Fruit fly (Drosophila melanogaster): ENCODE measurements around the gene dac.

The dac gene

DNA sequence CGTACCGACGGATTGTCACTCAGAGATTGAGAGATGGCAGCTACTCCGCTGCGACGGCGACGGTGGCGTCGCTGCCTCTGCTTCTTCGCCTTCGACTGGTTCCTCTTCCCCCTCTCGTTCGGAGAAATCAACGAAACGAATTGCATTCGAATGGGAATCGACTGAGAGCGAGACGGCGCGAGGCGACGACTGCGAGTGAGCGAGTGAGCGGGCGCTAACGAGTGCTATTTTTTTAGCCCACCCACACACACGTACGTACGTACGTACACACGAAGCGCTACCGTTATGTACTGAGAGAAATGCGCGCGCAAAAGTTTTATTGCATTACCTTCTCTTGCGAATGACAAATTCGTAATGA is at the start of gene dac:
TSS of gene dac (minus strand) at position 356 of the 358 bp plus-strand sequence.
- peak; percentile 30 for TF ChIP-seq CG8478 (optimal IDR thresholded peaks at IDR 0.05)
- TF ChIP-seq Dll (optimal IDR thresholded peaks at IDR 0.05) = no peak

DNA sequence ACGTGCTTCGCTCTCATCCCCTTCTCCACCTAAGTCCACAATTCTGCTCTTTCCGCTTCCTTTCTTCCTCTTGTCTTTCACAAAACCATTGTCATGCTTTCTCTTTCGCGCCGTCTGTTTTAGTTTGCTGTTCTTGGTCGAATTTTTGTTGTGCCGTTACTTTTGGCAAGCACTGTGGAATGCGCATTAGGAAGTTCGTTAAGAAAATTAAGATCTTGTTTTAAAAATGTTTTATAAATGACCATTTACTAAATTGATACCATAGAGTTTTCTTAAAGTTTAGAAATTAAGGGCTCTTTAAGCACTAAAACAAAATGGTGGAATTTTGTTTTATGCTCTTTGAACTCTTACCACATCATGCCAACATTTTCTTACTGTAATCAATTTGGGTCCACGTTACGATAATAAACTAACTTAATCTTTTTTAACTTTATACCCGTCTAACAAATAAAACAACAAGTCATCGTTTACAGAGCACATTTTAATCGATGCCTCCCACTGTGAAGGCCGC is 49.3 kb upstream of the dac start:
- TF ChIP-seq pan (optimal IDR thresholded peaks at IDR 0.05) (no peak), Dll (optimal IDR thresholded peaks at IDR 0.05) (no peak), CG8478 (optimal IDR thresholded peaks at IDR 0.05) (no peak), psq (optimal IDR thresholded peaks at IDR 0.05) (no peak), usp (GFP tag; optimal IDR thresholded peaks at IDR 0.05) (no peak), EcR (GFP tag; optimal IDR thresholded peaks at IDR 0.05) (no peak)

DNA sequence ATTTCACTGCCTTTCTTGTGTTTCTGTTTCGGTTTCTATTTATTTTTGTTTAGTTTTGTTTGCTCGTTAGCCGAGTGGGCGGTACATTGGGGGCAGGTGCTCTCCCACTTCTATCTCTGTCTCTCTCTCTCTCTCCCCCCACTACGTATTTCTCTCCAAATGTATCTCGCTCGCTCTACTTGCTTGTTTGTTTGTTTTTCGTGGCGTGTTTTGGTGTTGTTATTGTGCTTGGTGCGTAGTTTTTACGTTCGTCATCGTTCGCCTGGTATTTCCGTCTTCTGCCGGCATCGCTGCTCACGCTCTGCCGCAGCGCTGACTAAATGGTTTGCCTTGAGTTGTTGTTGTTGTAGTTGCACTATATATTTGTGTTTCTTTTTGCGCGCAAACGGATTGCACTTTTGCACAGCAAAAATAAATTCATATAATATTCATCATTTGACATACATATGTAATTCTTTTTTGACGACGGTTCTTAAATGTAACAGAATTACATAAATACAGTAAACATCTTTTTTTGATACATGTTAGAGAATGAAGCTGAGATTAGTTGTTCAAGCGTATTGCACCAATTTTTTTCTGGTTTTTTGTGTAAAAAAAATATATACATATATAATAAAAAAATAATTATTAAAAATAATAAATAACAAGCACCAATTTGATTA is 48.5 kb upstream of the dac start:
- no peak for TF ChIP-seq pan (optimal IDR thresholded peaks at IDR 0.05)
- TF ChIP-seq EcR (GFP tag; optimal IDR thresholded peaks at IDR 0.05) = no peak
- TF ChIP-seq CG8478 (optimal IDR thresholded peaks at IDR 0.05) = no peak
- no peak for TF ChIP-seq Dll (optimal IDR thresholded peaks at IDR 0.05)

DNA sequence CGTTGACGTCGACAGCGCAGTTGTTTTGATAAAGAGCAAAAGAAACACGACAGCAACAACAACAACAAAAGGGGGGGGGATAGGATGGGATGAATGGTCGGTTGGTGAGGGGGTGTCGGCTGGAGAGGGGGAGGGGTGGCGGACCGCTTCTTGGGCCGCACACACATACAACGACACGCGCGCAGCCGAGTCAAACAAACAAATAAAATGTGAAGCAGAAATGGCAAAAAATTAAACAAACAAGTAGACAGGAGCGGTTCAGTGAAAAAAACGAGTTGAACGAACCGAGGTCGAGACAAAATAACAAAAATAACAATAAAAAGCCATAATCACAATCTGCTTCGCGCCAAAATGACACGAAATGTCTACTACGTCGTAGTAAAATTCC is 47.6 kb upstream of the dac start:
- peak; percentile 79 to 86 for TF ChIP-seq EcR (GFP tag; optimal IDR thresholded peaks at IDR 0.05)
- TF ChIP-seq psq (optimal IDR thresholded peaks at IDR 0.05) = no peak
- TF ChIP-seq pan (optimal IDR thresholded peaks at IDR 0.05) = no peak
- TF ChIP-seq Dll (optimal IDR thresholded peaks at IDR 0.05) = no peak
- no peak for TF ChIP-seq CG8478 (optimal IDR thresholded peaks at IDR 0.05)
- TF ChIP-seq usp (GFP tag; optimal IDR thresholded peaks at IDR 0.05) = no peak

DNA sequence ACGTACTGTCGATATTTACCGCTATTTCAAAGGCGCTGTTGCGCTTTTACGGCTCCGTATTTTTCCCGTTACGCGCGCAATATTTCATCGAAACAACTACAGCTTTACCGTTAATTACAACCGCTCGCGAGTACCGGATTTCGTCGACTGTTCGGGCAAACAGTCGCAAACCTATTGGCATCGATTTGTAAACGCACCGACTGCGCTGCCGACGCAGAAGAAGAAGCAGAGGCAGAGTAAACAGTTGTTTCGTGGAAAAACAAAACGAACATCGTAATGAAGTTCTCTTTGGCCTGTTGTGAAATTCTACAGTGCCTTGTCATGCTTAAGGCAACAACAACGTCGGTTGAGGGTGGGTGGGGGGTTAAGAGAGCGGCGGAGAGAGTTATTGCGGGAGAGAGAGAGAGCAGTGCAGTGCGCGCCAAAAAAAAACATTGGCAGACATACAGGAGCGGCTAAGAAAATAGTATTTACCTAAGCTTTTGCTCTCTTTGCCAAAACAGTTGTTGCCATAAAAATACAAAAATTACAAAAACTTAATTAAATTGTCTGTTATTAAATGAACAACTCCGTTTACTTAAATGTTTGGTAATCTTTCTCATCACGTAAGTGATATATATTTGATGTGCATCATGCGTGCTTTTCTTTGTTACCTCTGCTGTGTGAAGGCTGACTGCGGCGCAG is 47.0 kb upstream of the dac start, which contains the start of gene CG5953:
TSS of gene CG5953 (minus strand) at position 176 of the 684 bp plus-strand sequence.
- TF ChIP-seq Dll (optimal IDR thresholded peaks at IDR 0.05) (peak; percentile 93), EcR (GFP tag; optimal IDR thresholded peaks at IDR 0.05) (no peak)

DNA sequence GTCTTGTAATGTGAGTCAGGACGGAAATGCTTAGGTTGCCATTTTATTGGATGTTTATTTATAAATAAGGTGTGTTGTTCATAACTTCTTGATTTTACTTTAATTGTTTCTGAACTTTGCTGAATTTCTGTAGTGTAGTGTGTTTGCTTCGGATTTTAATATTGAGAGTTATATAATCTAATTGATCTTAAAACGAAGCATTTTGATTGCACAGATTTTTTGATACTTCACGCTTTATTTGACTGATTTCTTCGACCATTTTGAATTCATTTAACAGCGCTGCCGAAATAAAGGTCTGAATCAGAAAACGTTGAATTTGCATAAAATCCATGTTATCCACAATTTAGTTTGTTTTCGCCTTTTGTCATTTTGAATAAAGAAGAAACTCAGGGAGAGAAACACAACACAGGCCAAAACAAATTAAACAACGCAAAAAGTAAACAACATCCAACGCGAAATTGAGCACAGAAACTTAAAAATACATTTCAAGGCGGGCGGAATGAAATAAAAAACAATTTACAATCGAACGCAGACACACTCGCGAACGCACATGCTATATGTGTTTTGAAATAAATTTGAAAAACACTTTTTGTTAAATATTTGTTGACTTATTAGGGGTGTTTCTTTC is 45.8 kb upstream of the dac start:
- no peak for TF ChIP-seq CG8478 (optimal IDR thresholded peaks at IDR 0.05)
- no peak for TF ChIP-seq Dll (optimal IDR thresholded peaks at IDR 0.05)
- no peak for TF ChIP-seq psq (optimal IDR thresholded peaks at IDR 0.05)
- TF ChIP-seq usp (GFP tag; optimal IDR thresholded peaks at IDR 0.05) = no peak
- no peak for TF ChIP-seq pan (optimal IDR thresholded peaks at IDR 0.05)
- TF ChIP-seq EcR (GFP tag; optimal IDR thresholded peaks at IDR 0.05) = no peak

DNA sequence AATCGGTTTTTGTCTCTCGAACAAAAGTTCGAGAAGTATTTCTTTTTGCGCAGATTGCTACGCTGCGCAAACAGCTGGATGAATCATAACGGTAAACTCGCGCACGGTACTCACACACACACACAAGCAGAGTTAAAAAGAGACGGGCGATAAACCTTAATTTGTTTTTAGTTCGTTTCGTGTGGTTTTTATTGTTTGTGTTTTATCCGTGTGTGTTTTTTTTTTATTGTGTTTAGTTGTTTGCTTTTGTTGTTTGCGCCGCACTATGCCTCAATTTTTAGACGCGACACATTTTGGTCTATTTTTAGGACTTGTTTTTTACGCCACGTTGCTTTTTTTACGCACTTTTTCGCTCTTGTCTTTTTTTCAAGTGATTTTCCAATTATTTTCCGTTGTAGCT is 45.0 kb upstream of the dac start:
- TF ChIP-seq EcR (GFP tag; optimal IDR thresholded peaks at IDR 0.05) (no peak), Dll (optimal IDR thresholded peaks at IDR 0.05) (no peak), usp (GFP tag; optimal IDR thresholded peaks at IDR 0.05) (no peak), psq (optimal IDR thresholded peaks at IDR 0.05) (no peak)

DNA sequence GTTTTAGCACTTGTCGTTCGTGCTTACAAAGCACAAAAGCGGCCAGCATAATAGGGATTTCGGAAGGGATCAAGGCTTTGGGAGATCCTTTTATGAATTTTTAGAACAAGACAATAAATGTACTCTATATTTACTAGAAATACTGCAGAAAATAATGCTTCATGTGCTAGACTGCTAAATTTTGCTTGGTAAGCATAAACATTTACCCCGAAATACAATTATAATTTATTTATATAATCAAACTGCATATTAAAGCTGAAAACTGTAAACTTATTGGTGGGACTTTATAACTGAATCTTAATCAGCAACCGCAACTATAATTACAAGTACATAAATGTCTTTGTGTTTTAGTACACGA is 44.6 kb upstream of the dac start:
- TF ChIP-seq pan (optimal IDR thresholded peaks at IDR 0.05) = no peak
- TF ChIP-seq CG8478 (optimal IDR thresholded peaks at IDR 0.05) = no peak
- TF ChIP-seq Dll (optimal IDR thresholded peaks at IDR 0.05) = no peak
- no peak for TF ChIP-seq usp (GFP tag; optimal IDR thresholded peaks at IDR 0.05)
- no peak for TF ChIP-seq EcR (GFP tag; optimal IDR thresholded peaks at IDR 0.05)
- TF ChIP-seq psq (optimal IDR thresholded peaks at IDR 0.05) = no peak

DNA sequence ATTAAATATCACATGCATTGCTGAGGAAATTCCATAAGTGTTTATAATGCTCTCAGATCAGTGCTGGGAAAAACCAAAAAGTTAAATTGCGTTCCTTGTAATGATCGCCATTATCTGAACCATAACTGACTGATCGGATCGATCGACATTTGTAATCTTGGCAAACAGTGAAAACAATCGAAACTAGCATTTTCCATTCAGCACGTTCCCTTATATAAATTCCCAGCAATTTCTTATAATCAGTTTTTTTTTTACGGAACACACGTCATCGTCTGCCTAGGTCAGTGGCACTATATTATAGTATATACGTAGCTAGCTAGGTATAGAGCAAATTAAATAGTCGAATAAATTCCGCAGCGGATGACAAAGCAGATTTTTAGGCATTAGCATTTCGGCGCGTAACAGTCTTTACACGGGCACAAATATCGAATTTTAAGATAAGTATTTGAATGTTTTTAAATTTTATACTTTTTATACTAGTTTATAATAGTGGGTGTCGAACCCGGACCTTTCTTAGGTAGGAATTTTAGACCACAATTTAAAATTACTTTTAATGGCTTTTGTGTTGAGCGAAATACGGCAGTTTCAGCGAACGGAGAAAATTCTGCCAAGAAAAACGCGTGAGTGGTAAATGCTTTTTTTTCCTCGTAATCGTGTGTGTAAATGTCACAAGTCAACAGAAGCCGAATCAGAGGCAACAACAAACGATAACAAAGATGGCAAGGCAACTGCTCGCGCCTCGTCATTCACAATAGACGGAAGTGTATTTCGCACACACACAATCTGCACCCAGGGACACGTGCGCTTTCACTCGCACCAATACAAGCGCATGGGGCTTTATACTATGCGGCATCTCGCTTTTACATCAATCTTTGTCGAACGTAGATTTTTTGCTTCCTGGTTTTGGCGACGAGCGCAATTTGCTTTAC is 44.0 kb upstream of the dac start:
- TF ChIP-seq psq (optimal IDR thresholded peaks at IDR 0.05) (no peak), Dll (optimal IDR thresholded peaks at IDR 0.05) (no peak), EcR (GFP tag; optimal IDR thresholded peaks at IDR 0.05) (no peak), pan (optimal IDR thresholded peaks at IDR 0.05) (no peak), CG8478 (optimal IDR thresholded peaks at IDR 0.05) (no peak), usp (GFP tag; optimal IDR thresholded peaks at IDR 0.05) (no peak)

DNA sequence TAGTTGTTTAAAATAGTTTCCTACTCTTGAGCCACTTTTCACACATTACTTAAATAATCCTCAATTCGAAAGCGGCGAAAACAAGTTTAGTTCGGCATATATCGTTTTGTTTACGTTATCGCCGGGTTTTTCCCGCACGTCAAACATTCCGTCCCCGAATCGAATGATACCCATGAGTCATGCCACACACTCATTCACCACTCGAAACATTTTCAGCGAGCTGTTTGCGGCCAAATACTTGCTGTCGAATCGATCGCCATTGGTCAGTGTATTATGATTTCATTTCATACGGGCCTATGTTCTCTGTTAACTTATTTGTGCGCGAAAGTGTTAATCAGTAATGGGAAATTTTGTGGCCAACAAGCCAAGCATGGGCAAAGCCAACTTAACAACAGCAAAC is 42.7 kb upstream of the dac start:
- TF ChIP-seq Dll (optimal IDR thresholded peaks at IDR 0.05) (no peak), psq (optimal IDR thresholded peaks at IDR 0.05) (no peak), CG8478 (optimal IDR thresholded peaks at IDR 0.05) (no peak), usp (GFP tag; optimal IDR thresholded peaks at IDR 0.05) (no peak)

DNA sequence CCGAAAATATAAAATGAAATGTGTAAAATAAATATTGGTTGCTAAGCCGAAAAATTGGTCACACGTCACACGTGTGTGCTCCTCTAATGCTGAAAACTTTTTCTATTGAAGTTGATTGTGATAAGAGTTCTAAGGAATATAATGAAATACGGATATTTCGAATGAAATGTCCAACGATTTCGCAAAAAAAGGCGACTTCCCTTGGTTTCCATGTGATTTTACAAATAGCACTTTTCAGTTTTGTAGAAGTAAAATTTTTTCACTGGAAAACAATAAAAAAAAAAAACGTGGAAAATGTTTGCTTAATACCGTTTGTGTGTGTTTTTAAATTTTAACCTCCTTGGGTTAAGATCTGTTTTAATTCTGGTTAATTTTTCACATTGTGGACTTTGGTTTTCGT is 40.8 kb upstream of the dac start:
- TF ChIP-seq psq (optimal IDR thresholded peaks at IDR 0.05) = no peak
- no peak for TF ChIP-seq pan (optimal IDR thresholded peaks at IDR 0.05)
- TF ChIP-seq usp (GFP tag; optimal IDR thresholded peaks at IDR 0.05) = no peak
- no peak for TF ChIP-seq EcR (GFP tag; optimal IDR thresholded peaks at IDR 0.05)
- no peak for TF ChIP-seq Dll (optimal IDR thresholded peaks at IDR 0.05)
- no peak for TF ChIP-seq CG8478 (optimal IDR thresholded peaks at IDR 0.05)

DNA sequence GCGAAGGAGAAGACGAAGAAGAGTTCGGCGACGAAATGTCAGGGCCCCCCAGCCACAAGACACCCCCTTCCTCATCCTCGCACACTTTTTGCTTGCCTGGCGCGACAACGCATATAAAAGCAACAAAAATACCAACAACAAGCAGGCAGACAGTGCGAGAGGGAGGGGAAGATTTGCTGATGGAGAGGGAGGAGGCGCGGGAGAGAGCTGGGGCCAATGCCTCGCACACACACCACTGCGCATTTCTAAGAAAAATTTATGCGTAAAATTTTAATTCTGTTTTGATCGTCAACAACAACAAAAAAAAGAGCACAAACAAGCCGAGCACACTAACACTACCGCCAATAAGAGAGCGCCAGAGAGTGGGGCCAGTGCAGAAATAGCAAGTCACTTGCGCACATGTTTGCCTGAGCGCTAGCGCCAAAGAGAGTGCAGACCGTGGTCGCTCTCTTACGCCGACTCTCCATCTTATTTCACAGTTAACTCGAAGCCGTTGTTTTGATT is 40.3 kb upstream of the dac start:
- TF ChIP-seq pan (optimal IDR thresholded peaks at IDR 0.05) = no peak
- TF ChIP-seq psq (optimal IDR thresholded peaks at IDR 0.05) = no peak
- TF ChIP-seq usp (GFP tag; optimal IDR thresholded peaks at IDR 0.05) = no peak
- no peak for TF ChIP-seq CG8478 (optimal IDR thresholded peaks at IDR 0.05)
- TF ChIP-seq Dll (optimal IDR thresholded peaks at IDR 0.05) = peak; percentile 85
- peak; percentile 95 to 99 for TF ChIP-seq EcR (GFP tag; optimal IDR thresholded peaks at IDR 0.05)
